Fruit fly (Drosophila melanogaster): ENCODE results near the gene CG31659.

The CG31659 gene

dm6 chr2L:1316422-1316821, 43.2 kb downstream of the CG31659 start (continued):
- TF ChIP-seq Dek (tag; optimal IDR thresholded peaks at IDR 0.05) (no peak), CG12071 (GFP tag; optimal IDR thresholded peaks at IDR 0.05) (no peak), Aef1 (GFP tag; IDR thresholded peaks at IDR 0.05) (no peak), Max (GFP tag; optimal IDR thresholded peaks at IDR 0.05) (no peak), CG9876 (GFP tag; optimal IDR thresholded peaks at IDR 0.05) (no peak), Vsx1 (GFP tag; optimal IDR thresholded peaks at IDR 0.05) (no peak), vfl (GFP tag; optimal IDR thresholded peaks at IDR 0.05) (no peak), CG1792 (GFP tag; optimal IDR thresholded peaks at IDR 0.05) (no peak)

- TF ChIP-seq Dbx (GFP tag; IDR thresholded peaks at IDR 0.05), result peak; percentile 46; the same call in 1 of the 3 replicates
- no peak for TF ChIP-seq ash1 (GFP tag; optimal IDR thresholded peaks at IDR 0.05)
- no peak for TF ChIP-seq NFAT (GFP tag; IDR thresholded peaks at IDR 0.05)
- 0 out of 2 replicates have a peak, but pooled peaks have one; percentile 27 for TF ChIP-seq Ptx1 (GFP tag; IDR thresholded peaks at IDR 0.05)
- no peak for TF ChIP-seq CG4730 (GFP tag; IDR thresholded peaks at IDR 0.05)
- TF ChIP-seq H15 (GFP tag; IDR thresholded peaks at IDR 0.05), result no peak
- no peak for TF ChIP-seq dan (GFP tag; IDR thresholded peaks at IDR 0.05)
- TF ChIP-seq CG11456 (GFP tag; IDR thresholded peaks at IDR 0.05), result 0 out of 3 replicates have a peak, but pooled peaks have one; percentile 5
- TF ChIP-seq CG2120 (GFP tag; optimal IDR thresholded peaks at IDR 0.05), result peak; percentile 3
- TF ChIP-seq CG2678 (tag; optimal IDR thresholded peaks at IDR 0.05), result peak; percentile 1
- TF ChIP-seq zfh1 (GFP tag; IDR thresholded peaks at IDR 0.05), result 0 out of 3 replicates have a peak, but pooled peaks have one; percentile 14
- TF ChIP-seq CG1603 (tag; optimal IDR thresholded peaks at IDR 0.05), result no peak
- no peak for TF ChIP-seq gcm2 (GFP tag; optimal IDR thresholded peaks at IDR 0.05)
- peak; percentile 39; the same call in 1 of the 2 replicates for TF ChIP-seq CG32532 (GFP tag; IDR thresholded peaks at IDR 0.05)
- no peak for TF ChIP-seq prd (optimal IDR thresholded peaks at IDR 0.05)
- peak; percentile 63 for TF ChIP-seq prd (GFP tag; IDR thresholded peaks at IDR 0.05)
- no peak for TF ChIP-seq bbx (GFP tag; IDR thresholded peaks at IDR 0.05; ENCODE audit: partially characterized antibody)
- 0 out of 4 replicates have a peak, but pooled peaks have one; percentile 11 for TF ChIP-seq Gug (GFP tag; IDR thresholded peaks at IDR 0.05)
- TF ChIP-seq CG18599 (GFP tag; optimal IDR thresholded peaks at IDR 0.05), result peak; percentile 32
- 0 out of 3 replicates have a peak, but pooled peaks have one; percentile 27 for TF ChIP-seq CG11560 (tag; IDR thresholded peaks at IDR 0.05)
- TF ChIP-seq mirr (GFP tag; optimal IDR thresholded peaks at IDR 0.05), result no peak
- TF ChIP-seq HLH54F (GFP tag; optimal IDR thresholded peaks at IDR 0.05), result no peak
- no peak for TF ChIP-seq h (optimal IDR thresholded peaks at IDR 0.05)
- TF ChIP-seq CG9932 (GFP tag; IDR thresholded peaks at IDR 0.05), result peak; percentile 48
- TF ChIP-seq CG15479 (GFP tag; optimal IDR thresholded peaks at IDR 0.05), result no peak
- TF ChIP-seq CG33557 (GFP tag; optimal IDR thresholded peaks at IDR 0.05), result no peak
- TF ChIP-seq CG9215 (GFP tag; IDR thresholded peaks at IDR 0.05), result 0 out of 2 replicates have a peak, but pooled peaks have one; percentile 7
- TF ChIP-seq Mrtf (GFP tag; IDR thresholded peaks at IDR 0.05), result 0 out of 3 replicates have a peak, but pooled peaks have one; percentile 14
- no peak for TF ChIP-seq da (GFP tag; optimal IDR thresholded peaks at IDR 0.05)
- no peak for TF ChIP-seq fu2 (GFP tag; optimal IDR thresholded peaks at IDR 0.05)
- TF ChIP-seq Optix (GFP tag; IDR thresholded peaks at IDR 0.05), result peak; percentile 10; the same call in 1 of the 3 replicates
- peak; percentile 15; the same call in 1 of the 2 replicates for TF ChIP-seq wdn (GFP tag; IDR thresholded peaks at IDR 0.05)
- peak; percentile 4 for TF ChIP-seq CG11504 (tag; optimal IDR thresholded peaks at IDR 0.05)
- TF ChIP-seq Rfx (GFP tag; IDR thresholded peaks at IDR 0.05), result peak; percentile 49
- no peak for TF ChIP-seq CG13624 (GFP tag; optimal IDR thresholded peaks at IDR 0.05)
- TF ChIP-seq dmrt99B (tag; optimal IDR thresholded peaks at IDR 0.05), result peak; percentile 4
- TF ChIP-seq sisA (GFP tag; IDR thresholded peaks at IDR 0.05), result 0 out of 2 replicates have a peak, but pooled peaks have one; percentile 9
- TF ChIP-seq jing (GFP tag; optimal IDR thresholded peaks at IDR 0.05), result no peak
- no peak for TF ChIP-seq HLHmδ (GFP tag; optimal IDR thresholded peaks at IDR 0.05)
- no peak for TF ChIP-seq CG13424 (tag; optimal IDR thresholded peaks at IDR 0.05)
- no peak for TF ChIP-seq Awh (GFP tag; IDR thresholded peaks at IDR 0.05)
- no peak for TF ChIP-seq CG3995 (GFP tag; optimal IDR thresholded peaks at IDR 0.05)
- no peak for TF ChIP-seq ap (GFP tag; IDR thresholded peaks at IDR 0.05)
These were observed 44.3 kb downstream of the CG31659 start for dm6 chr2L:1315283-1315682.

Data from whole organism, embryonic.